Worm (Caenorhabditis elegans) whole organism, L1 larva: ENCODE data around the gene tbc-20.

Experiments
- Y116A8C.19 ChIP-seq: sonication (generic microtip); optimal IDR thresholded peaks from 2 replicates; lab custom pipeline; 2016; ENCODE audit warnings: missing compliant biosample characterization, missing genetic modification characterization, borderline replicate concordance
- aly-2 ChIP-seq: fragments of 150-350 bp; optimal IDR thresholded peaks from 2 replicates; lab custom pipeline; 2014; ENCODE audit warnings: missing biosample characterization, missing genetic modification characterization
- ama-1 ChIP-seq: fragments of 150-350 bp; optimal IDR thresholded peaks from 2 replicates; lab custom pipeline; 2014
- ceh-8 ChIP-seq: fragments of 200-800 bp; sonication (Bioruptor generic); optimal IDR thresholded peaks from 2 replicates; lab custom pipeline; 2018; ENCODE audit warnings: mild to moderate bottlenecking, missing genetic modification characterization, moderate library complexity, missing compliant biosample characterization
- ceh-90 ChIP-seq: sonication (generic microtip); optimal IDR thresholded peaks from 2 replicates; lab custom pipeline; 2016; ENCODE audit warnings: missing genetic modification characterization, missing compliant biosample characterization
- ces-1 ChIP-seq: fragments of 150-350 bp; optimal IDR thresholded peaks from 2 replicates; lab custom pipeline; 2014; ENCODE audit warnings: missing biosample characterization, missing genetic modification reagents, missing genetic modification characterization
- dsc-1 ChIP-seq: sonication (generic microtip); optimal IDR thresholded peaks from 2 replicates; lab custom pipeline; 2016; ENCODE audit warnings: mild to moderate bottlenecking, missing genetic modification characterization, missing compliant biosample characterization
- efl-1 ChIP-seq, 4 experiments: fragments of 150-350 bp; optimal IDR thresholded peaks in 3 of 4; peaks in 1 of 4; 1 replicate in 1 of 4; 2 replicates in 3 of 4; lab custom pipeline; 2014; ENCODE audit warnings: missing biosample characterization in 2 of 4, missing genetic modification characterization in 2 of 4, missing genetic modification reagents in 2 of 4
- elt-3 ChIP-seq, 6 experiments: fragments of 150-350 bp in 1 of 6; sonication (generic microtip); optimal IDR thresholded peaks; 2 replicates each; lab custom pipeline; 2017 to 2018; ENCODE audit warnings: missing biosample characterization in 6 of 6, missing genetic modification characterization in 6 of 6, inconsistent platforms in 1 of 6
- ets-5 ChIP-seq: fragments of 200-800 bp; sonication (Bioruptor generic); IDR thresholded peaks from 2 replicates; pipeline ENCODE4 v1.3.6; 2022; ENCODE audit warnings: missing genetic modification characterization, missing compliant biosample characterization
- fos-1 ChIP-seq: fragments of 150-350 bp; optimal IDR thresholded peaks from 2 replicates; lab custom pipeline; 2014; ENCODE audit warnings: missing biosample characterization, missing genetic modification characterization
- hpl-2 ChIP-seq: fragments of 150-350 bp; optimal IDR thresholded peaks from 2 replicates; lab custom pipeline; 2014; ENCODE audit warnings: missing biosample characterization, missing genetic modification reagents, missing genetic modification characterization
- isw-1 ChIP-seq: fragments of 200-800 bp; sonication (Bioruptor generic); IDR thresholded peaks from 2 replicates; pipeline ENCODE4 v1.3.6; 2022; ENCODE audit warnings: missing genetic modification characterization, missing compliant biosample characterization
- jun-1 ChIP-seq: fragments of 150-350 bp; optimal IDR thresholded peaks from 2 replicates; lab custom pipeline; 2014; ENCODE audit warnings: missing biosample characterization, missing genetic modification reagents, missing genetic modification characterization
- lin-13 ChIP-seq: fragments of 150-350 bp; optimal IDR thresholded peaks from 2 replicates; lab custom pipeline; 2014; ENCODE audit warnings: missing biosample characterization, missing genetic modification reagents, missing genetic modification characterization
- lin-14 ChIP-seq: fragments of 200-800 bp; sonication (Bioruptor generic); optimal IDR thresholded peaks from 2 replicates; lab custom pipeline; 2018; ENCODE audit warnings: mild to moderate bottlenecking, missing genetic modification characterization, moderate library complexity, missing compliant biosample characterization
- lin-15B ChIP-seq: fragments of 150-350 bp; sonication (generic microtip); optimal IDR thresholded peaks from 3 replicates; lab custom pipeline; 2014; ENCODE audit warnings: missing biosample characterization, missing genetic modification characterization
- lin-35 ChIP-seq, 2 experiments: fragments of 150-350 bp; optimal IDR thresholded peaks; 2 replicates each; lab custom pipeline; 2014; ENCODE audit warnings: missing biosample characterization in 2 of 2, missing genetic modification characterization in 2 of 2, missing genetic modification reagents in 2 of 2
- lsy-2 ChIP-seq, 2 experiments: fragments of 150-350 bp; optimal IDR thresholded peaks; 2 replicates each; lab custom pipeline; 2014; ENCODE audit warnings: missing biosample characterization in 2 of 2, missing genetic modification characterization in 2 of 2
- mef-2 ChIP-seq: fragments of 150-350 bp; optimal IDR thresholded peaks from 2 replicates; lab custom pipeline; 2014; ENCODE audit warnings: missing biosample characterization, missing genetic modification characterization
- nhr-47 ChIP-seq: sonication (generic microtip); optimal IDR thresholded peaks from 2 replicates; lab custom pipeline; 2016; ENCODE audit warnings: mild to moderate bottlenecking, missing genetic modification characterization, moderate library complexity, missing compliant biosample characterization
- nhr-71 ChIP-seq: sonication (generic microtip); optimal IDR thresholded peaks from 2 replicates; lab custom pipeline; 2016; ENCODE audit warnings: mild to moderate bottlenecking, missing genetic modification characterization, moderate library complexity, missing compliant biosample characterization
- nhr-85 ChIP-seq: sonication (generic microtip); peaks from one replicate; lab custom pipeline; 2016; ENCODE audit warnings: missing genetic modification characterization, inconsistent platforms, missing compliant biosample characterization
- nhr-90 ChIP-seq: sonication (generic microtip); optimal IDR thresholded peaks from 2 replicates; lab custom pipeline; 2016; ENCODE audit warnings: mild to moderate bottlenecking, missing genetic modification characterization, missing compliant biosample characterization; ENCODE audit not compliant: poor library complexity
- pag-3 ChIP-seq: sonication (generic microtip); optimal IDR thresholded peaks from 2 replicates; lab custom pipeline; 2017; ENCODE audit warnings: missing genetic modification characterization, mild to moderate bottlenecking, missing compliant biosample characterization, antibody characterized with exemption, borderline replicate concordance; ENCODE audit not compliant: insufficient read depth
- rnt-1 ChIP-seq: sonication (generic microtip); optimal IDR thresholded peaks from 2 replicates; lab custom pipeline; 2016; ENCODE audit warnings: mild to moderate bottlenecking, missing genetic modification characterization, moderate library complexity, missing compliant biosample characterization
- snpc-4 ChIP-seq: fragments of 150-350 bp; optimal IDR thresholded peaks from 2 replicates; lab custom pipeline; 2014; ENCODE audit warnings: missing biosample characterization, missing genetic modification characterization
- sptf-1 ChIP-seq: fragments of 150-350 bp; optimal IDR thresholded peaks from 2 replicates; lab custom pipeline; 2014; ENCODE audit warnings: missing biosample characterization, missing genetic modification characterization
- swsn-7 ChIP-seq: sonication (generic microtip); optimal IDR thresholded peaks from 2 replicates; lab custom pipeline; 2016; ENCODE audit warnings: missing genetic modification characterization, missing compliant biosample characterization
- tbx-2 ChIP-seq: sonication (generic microtip); optimal IDR thresholded peaks from 2 replicates; lab custom pipeline; 2016; ENCODE audit warnings: missing genetic modification characterization, missing compliant biosample characterization
- tlp-1 ChIP-seq: fragments of 150-350 bp; optimal IDR thresholded peaks from 2 replicates; lab custom pipeline; 2014; ENCODE audit warnings: missing biosample characterization, missing genetic modification characterization
- unc-130 ChIP-seq: fragments of 150-350 bp; optimal IDR thresholded peaks from 2 replicates; lab custom pipeline; 2017; ENCODE audit warnings: missing biosample characterization, missing genetic modification characterization, inconsistent platforms
- unc-62 ChIP-seq: fragments of 150-350 bp; optimal IDR thresholded peaks from 2 replicates; lab custom pipeline; 2014; ENCODE audit warnings: missing biosample characterization, missing genetic modification reagents, missing genetic modification characterization
- zip-4 ChIP-seq: fragments of 200-800 bp; sonication (Bioruptor generic); optimal IDR thresholded peaks from 2 replicates; lab custom pipeline; 2018; ENCODE audit warnings: mild to moderate bottlenecking, missing genetic modification characterization, moderate library complexity, missing compliant biosample characterization

Gene tbc-20

DNA sequence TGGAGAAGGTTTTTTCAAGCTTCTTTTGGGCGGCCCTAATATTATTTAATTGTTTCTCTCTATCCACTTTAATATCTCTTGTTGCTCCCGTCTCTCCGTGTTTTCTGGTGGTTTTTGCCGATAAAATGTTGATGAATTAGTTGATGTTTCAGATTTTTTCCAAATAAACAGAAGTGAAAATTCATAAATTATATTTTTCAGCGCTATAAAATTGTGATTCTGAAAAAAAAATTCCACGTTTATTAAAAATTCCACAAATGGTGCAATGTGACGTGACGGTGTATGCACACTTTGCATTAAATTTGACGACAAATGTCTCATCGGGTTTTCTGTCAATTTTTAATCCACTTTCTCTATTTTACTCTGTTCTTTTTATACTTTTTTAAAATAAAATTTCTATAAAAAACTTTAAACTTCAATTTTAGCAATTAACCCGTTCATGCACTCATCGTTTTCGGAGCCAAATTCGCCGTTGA, at the start of gene tbc-20 (continued):
- TF ChIP-seq unc-62 (GFP tag; lab: Kevin White, UChicago) (no peak), pag-3 (tag; lab: Kevin White, UChicago) (no peak), snpc-4 (peak; percentile 48), rnt-1 (tag; lab: Kevin White, UChicago) (no peak), nhr-71 (tag; lab: Kevin White, UChicago) (peak; percentile 44), tlp-1 (tag; lab: Kevin White, UChicago) (no peak), elt-3 (tag; optimal IDR thresholded peaks at IDR 0.05; lab: Kevin White, UChicago) (no peak), ama-1 (lab: Kevin White, UChicago) (peak; percentile 8), lin-15B (tag; lab: Kevin White, UChicago) (no peak), ceh-8 (GFP tag; lab: Kevin White, UChicago) (no peak), unc-130 (tag; lab: Kevin White, UChicago) (no peak), ceh-90 (tag; lab: Kevin White, UChicago) (peak; percentile 13), lsy-2 (tag; optimal IDR thresholded peaks at IDR 0.05; lab: Kevin White, UChicago) (peak; percentile 25 to 46), jun-1 (tag; lab: Kevin White, UChicago) (no peak), aly-2 (tag; lab: Kevin White, UChicago) (peak; percentile 57), dsc-1 (tag; lab: Kevin White, UChicago) (peak; percentile 4), lin-14 (GFP tag; lab: Kevin White, UChicago) (no peak), lin-13 (GFP tag; lab: Kevin White, UChicago) (no peak), nhr-85 (tag; lab: Kevin White, UChicago) (no peak), nhr-90 (tag; lab: Kevin White, UChicago) (no peak), ces-1 (GFP tag; lab: Kevin White, UChicago) (no peak), lin-35 (GFP tag; optimal IDR thresholded peaks at IDR 0.05; lab: Kevin White, UChicago) (peak; percentile 11 to 53), Y116A8C.19 (no peak), mef-2 (tag; lab: Kevin White, UChicago) (no peak), tbx-2 (tag; lab: Kevin White, UChicago) (no peak), isw-1 (no peak), nhr-47 (tag; lab: Kevin White, UChicago) (peak; percentile 18), hpl-2 (GFP tag; lab: Kevin White, UChicago) (no peak), ets-5 (GFP tag; lab: Robert Waterston, UW) (no peak), swsn-7 (no peak), sptf-1 (tag; lab: Kevin White, UChicago) (no peak)

DNA sequence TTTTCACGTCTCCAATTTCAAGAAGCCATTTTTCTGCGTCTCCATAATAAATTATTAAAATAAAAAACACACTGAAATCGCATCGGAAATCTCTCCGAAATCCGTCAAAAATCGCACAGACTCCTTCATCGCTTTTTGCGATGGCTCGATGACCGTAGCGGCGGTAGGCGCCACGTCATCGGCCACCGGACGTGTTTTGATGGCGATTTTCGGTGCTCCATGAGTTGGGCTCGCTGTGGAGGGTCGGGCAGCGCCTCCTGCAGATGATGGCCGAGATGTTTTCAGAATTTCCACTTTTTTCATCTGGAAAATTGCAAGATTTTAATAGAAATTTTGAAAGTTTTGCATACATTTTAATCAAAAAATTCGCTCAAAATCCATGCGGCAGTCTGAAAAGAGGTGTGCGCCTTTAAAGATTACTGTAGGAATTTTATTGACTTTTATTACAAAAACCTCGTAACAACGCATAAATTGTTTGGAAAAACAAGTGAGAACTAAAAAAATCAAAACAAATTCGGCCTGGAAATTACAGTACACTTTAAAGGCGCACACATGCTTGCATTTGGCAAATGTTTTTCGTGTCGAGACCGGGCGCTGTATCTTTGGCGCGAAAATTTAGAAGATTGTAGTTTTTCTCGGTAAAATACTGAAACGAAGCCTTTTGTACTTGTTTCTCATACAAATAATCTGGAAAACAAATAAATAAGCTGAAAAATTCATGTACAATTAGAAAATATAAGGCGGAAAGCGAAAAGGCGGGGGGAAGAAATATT, 45.9 kb upstream of the tbc-20 start, which contains the start of gene smg-9:
Gene smg-9, minus strand, starts transcription at position 663 of the 773 bp plus-strand sequence.
- TF ChIP-seq swsn-7 (no peak), efl-1 (optimal IDR thresholded peaks at IDR 0.05; lab: Kevin White, UChicago) (no peak), efl-1 (GFP tag; optimal IDR thresholded peaks at IDR 0.05 in 1 of 2; lab: Kevin White, UChicago) (peak in 1 of 2 experiments; percentile 46)

DNA sequence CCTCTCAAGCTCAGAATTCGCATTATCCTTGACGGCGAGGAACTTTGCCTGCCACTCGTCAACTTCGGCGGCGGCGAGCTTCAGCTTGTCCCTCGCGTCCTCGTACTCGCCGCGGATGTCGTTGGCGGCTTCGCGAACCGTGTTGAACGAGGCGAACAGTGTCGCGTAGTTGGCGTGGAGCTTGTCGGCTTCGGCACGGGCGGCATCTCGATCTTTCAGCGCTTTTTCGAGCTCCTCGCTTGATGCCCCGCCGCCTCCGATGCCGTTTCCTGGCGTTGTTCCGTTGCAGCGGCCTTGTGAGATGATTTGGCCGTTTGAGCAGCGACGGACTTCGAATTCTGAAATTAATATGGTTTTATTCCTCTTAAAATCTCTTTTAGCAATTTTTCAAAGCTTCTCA, 45.0 kb upstream of the tbc-20 start:
- TF ChIP-seq nhr-47 (tag; lab: Kevin White, UChicago) (no peak), zip-4 (GFP tag; lab: Kevin White, UChicago) (no peak), hpl-2 (GFP tag; lab: Kevin White, UChicago) (no peak), fos-1 (tag; lab: Kevin White, UChicago) (no peak)
